Fruit fly (Drosophila melanogaster) whole organism, embryonic: ENCODE measurements around the gene alphaKap4.

ENCODE experiments used
- Antp ChIP-seq: fragments of 200-800 bp; sonication (Bioruptor generic); optimal IDR thresholded peaks from 3 replicates; lab custom pipeline; 2016; ENCODE audit warnings: missing biosample characterization, missing genetic modification characterization
- Bgb ChIP-seq: fragments of 200-800 bp; sonication (Bioruptor generic); IDR thresholded peaks from 2 replicates; pipeline ENCODE4 v1.3.6; 2022; ENCODE audit warnings: missing biosample characterization, missing genetic modification characterization; ENCODE audit not compliant: partially characterized antibody
- CG2875 ChIP-seq: fragments of 200-800 bp; sonication (Bioruptor generic); optimal IDR thresholded peaks from 2 replicates; lab custom pipeline; 2017; ENCODE audit warnings: missing biosample characterization, mild to moderate bottlenecking, missing genetic modification characterization, missing genetic modification reagents
- CG5180 ChIP-seq: fragments of 200-800 bp; sonication (Bioruptor generic); optimal IDR thresholded peaks from 3 replicates; lab custom pipeline; 2017; ENCODE audit warnings: missing biosample characterization, missing genetic modification characterization, mild to moderate bottlenecking, moderate library complexity, missing genetic modification reagents
- CHES-1-like ChIP-seq: fragments of 200-800 bp; sonication (Bioruptor generic); optimal IDR thresholded peaks from 2 replicates; lab custom pipeline; 2016; ENCODE audit warnings: missing biosample characterization, missing genetic modification characterization
- Usf ChIP-seq: fragments of 200-800 bp; sonication (Bioruptor generic); optimal IDR thresholded peaks from 2 replicates; lab custom pipeline; 2017; ENCODE audit warnings: missing genotype, missing biosample characterization, missing genetic modification characterization
- fru ChIP-seq: fragments of >200 bp; optimal IDR thresholded peaks from 2 replicates; lab custom pipeline; 2017
- insv ChIP-seq, 2 experiments: fragments of 200-800 bp; sonication (Bioruptor generic); optimal IDR thresholded peaks; 3 replicates each; lab custom pipeline; 2016 to 2018; ENCODE audit warnings: missing biosample characterization in 2 of 2, missing genetic modification characterization in 2 of 2
- kay ChIP-seq: fragments of 200-800 bp; sonication (Bioruptor generic); optimal IDR thresholded peaks from 2 replicates; lab custom pipeline; 2016; ENCODE audit warnings: missing biosample characterization, missing genetic modification characterization
- pros ChIP-seq: fragments of 200-800 bp; sonication (Bioruptor generic); optimal IDR thresholded peaks from 3 replicates; lab custom pipeline; 2019; ENCODE audit warnings: missing biosample characterization, mild to moderate bottlenecking, missing genetic modification characterization, moderate library complexity
- pum ChIP-seq: fragments of 200-800 bp; sonication (Bioruptor generic); optimal IDR thresholded peaks from 2 replicates; lab custom pipeline; 2016; ENCODE audit warnings: missing biosample characterization, missing genetic modification characterization
- sd ChIP-seq: fragments of 200-800 bp; sonication (Bioruptor generic); optimal IDR thresholded peaks from 3 replicates; lab custom pipeline; 2018; ENCODE audit warnings: missing biosample characterization, mild to moderate bottlenecking, missing genetic modification characterization, moderate library complexity

DNA sequence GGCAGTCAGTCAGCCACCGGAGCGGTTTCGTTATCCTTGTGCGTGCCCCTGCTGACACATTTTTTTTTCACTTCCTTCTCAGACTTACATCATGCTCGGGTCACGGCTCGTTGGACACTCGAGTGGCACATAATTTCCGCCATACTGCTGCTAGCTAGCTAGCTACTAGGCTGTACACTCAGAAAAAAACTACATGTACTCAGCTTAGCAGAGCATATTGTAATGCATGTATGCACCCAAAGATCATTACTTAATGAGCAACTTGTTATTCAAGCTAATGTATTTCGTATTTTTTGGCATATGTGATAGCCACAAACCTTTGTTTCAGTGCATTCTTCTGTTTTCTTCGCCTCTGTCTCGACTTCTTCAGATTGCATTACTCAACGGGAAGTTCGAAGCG is 46.4 kb downstream of the alphaKap4 start:
- TF ChIP-seq CG2875 (GFP tag; lab: Kevin White, UChicago) (no peak), pros (GFP tag; lab: Kevin White, UChicago) (no peak), Usf (GFP tag; lab: Kevin White, UChicago) (no peak), pum (no peak), sd (no peak), Bgb (GFP tag; lab: Robert Waterston, UW) (no peak), fru (lab: Kevin White, UChicago) (no peak), CHES-1-like (GFP tag; lab: Kevin White, UChicago) (no peak), kay (GFP tag; lab: Kevin White, UChicago) (no peak), insv (GFP tag; optimal IDR thresholded peaks at IDR 0.05; lab: Kevin White, UChicago) (no peak), CG5180 (no peak), Antp (GFP tag; lab: Kevin White, UChicago) (no peak)
